Worm (Caenorhabditis elegans): ENCODE data around the gene T03D3.5.

DNA sequence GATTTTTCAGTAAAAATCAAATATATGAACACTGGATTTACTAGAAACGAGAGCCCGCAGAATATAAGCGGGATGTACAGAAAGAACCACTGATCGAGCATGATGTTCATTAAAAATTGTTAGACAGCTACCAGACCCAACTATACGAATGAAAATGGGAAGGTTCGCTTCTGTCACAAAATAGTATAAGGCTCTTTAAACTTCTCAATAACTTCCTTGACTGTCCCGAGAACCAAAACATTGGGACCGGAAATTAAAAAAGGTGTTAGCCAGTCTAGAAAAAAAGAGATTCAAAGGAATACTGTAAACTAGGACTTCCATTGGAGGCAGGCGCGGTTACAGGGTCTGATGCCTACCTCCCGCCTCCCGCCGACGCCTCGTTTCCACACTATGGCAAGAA, 31.2 kb upstream of the T03D3.5 start, which contains the start of gene srj-55:
- no peak for TF ChIP-seq ztf-11 (tag; optimal IDR thresholded peaks at IDR 0.05)
- no peak for TF ChIP-seq lsy-2 (tag; optimal IDR thresholded peaks at IDR 0.05)
- TF ChIP-seq nhr-23 (tag; optimal IDR thresholded peaks at IDR 0.05) = no peak
- TF ChIP-seq ceh-82 (tag; optimal IDR thresholded peaks at IDR 0.05) = no peak
- no peak for TF ChIP-seq lin-13 (GFP tag; optimal IDR thresholded peaks at IDR 0.05)
- no peak for TF ChIP-seq unc-55 (GFP tag; optimal IDR thresholded peaks at IDR 0.05)
- TF ChIP-seq fos-1 (tag; optimal IDR thresholded peaks at IDR 0.05) = no peak
- TF ChIP-seq elt-3 (tag; optimal IDR thresholded peaks at IDR 0.05) = no peak
- no peak for TF ChIP-seq nhr-11 (tag; optimal IDR thresholded peaks at IDR 0.05)
- TF ChIP-seq alr-1 (tag; optimal IDR thresholded peaks at IDR 0.05) = no peak
- no peak for TF ChIP-seq egl-27 (tag; optimal IDR thresholded peaks at IDR 0.05)
